Worm (Caenorhabditis elegans) whole organism, L3 larva: Measurements from ENCODE around the gene K02D10.8.

ENCODE experiments used
- fkh-2 ChIP-seq: fragments of 150-350 bp; optimal IDR thresholded peaks from 2 replicates; lab custom pipeline; 2014; ENCODE audit warnings: missing biosample characterization, missing genetic modification reagents, missing genetic modification characterization
- mdl-1 ChIP-seq: fragments of 150-350 bp; optimal IDR thresholded peaks from 2 replicates; lab custom pipeline; 2014; ENCODE audit warnings: missing biosample characterization, missing genetic modification characterization
- pqm-1 ChIP-seq: fragments of 150-350 bp; optimal IDR thresholded peaks from 2 replicates; lab custom pipeline; 2017; ENCODE audit warnings: missing biosample characterization, missing genetic modification characterization, inconsistent platforms
- ztf-4 ChIP-seq: fragments of 150-350 bp; optimal IDR thresholded peaks from 2 replicates; lab custom pipeline; 2014; ENCODE audit warnings: missing biosample characterization, missing genetic modification characterization

DNA sequence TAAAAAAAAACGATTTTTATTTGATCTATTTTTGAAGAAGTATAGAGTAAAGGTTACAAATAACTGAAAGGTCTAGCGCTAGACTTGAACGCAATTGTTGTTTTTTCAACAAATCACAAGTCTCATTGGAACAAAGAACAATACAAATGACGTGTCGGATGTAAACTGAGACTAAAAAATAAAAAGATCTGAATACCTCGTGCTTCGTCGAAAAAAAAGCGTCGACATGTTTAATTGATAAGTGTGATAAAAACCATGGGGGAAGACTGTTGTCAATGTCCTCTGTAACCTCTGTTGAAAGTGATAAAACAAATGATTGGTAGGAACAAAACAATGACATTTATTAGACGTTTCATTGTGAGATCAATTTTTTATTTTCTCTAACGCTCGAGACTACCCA is 3.4 kb upstream of the K02D10.8 start:
- TF ChIP-seq pqm-1 (tag; lab: Kevin White, UChicago), result peak; percentile 75
- no peak for TF ChIP-seq fkh-2 (tag; lab: Kevin White, UChicago)
- TF ChIP-seq ztf-4 (tag; lab: Kevin White, UChicago), result no peak
- no peak for TF ChIP-seq mdl-1
